Worm (Caenorhabditis elegans): ENCODE data around the gene ZK863.1.

ce11 chrV:12208678-12209077 lies 38.7 kb upstream of the ZK863.1 start:
- TF ChIP-seq hlh-1 (tag; optimal IDR thresholded peaks at IDR 0.05) (peak; percentile 42), unc-62 (GFP tag; optimal IDR thresholded peaks at IDR 0.05) (peak; percentile 41), nhr-12 (tag; optimal IDR thresholded peaks at IDR 0.05) (no peak), zip-8 (tag; optimal IDR thresholded peaks at IDR 0.05) (no peak), M03D4.4 (tag; optimal IDR thresholded peaks at IDR 0.05) (no peak), lsy-2 (tag; optimal IDR thresholded peaks at IDR 0.05) (no peak), snpc-4 (tag; optimal IDR thresholded peaks at IDR 0.05) (no peak), ceh-39 (tag; optimal IDR thresholded peaks at IDR 0.05) (no peak), sem-2 (GFP tag; optimal IDR thresholded peaks at IDR 0.05) (no peak)
